Fruit fly (Drosophila melanogaster) whole organism: Measurements from ENCODE around the gene CG11601.

Experiments
- CG8478 ChIP-seq: fragments of >200 bp; optimal IDR thresholded peaks from 2 replicates; lab custom pipeline; 2018; ENCODE audit warnings: inconsistent platforms
- psq ChIP-seq: fragments of >200 bp; optimal IDR thresholded peaks from 2 replicates; lab custom pipeline; 2017
- usp ChIP-seq: fragments of >200 bp; optimal IDR thresholded peaks from 2 replicates; lab custom pipeline; 2017; ENCODE audit warnings: missing biosample characterization, missing genetic modification characterization, mixed read lengths

dm6 chr2L:286421-286820, 3.4 kb upstream of the CG11601 start:
- TF ChIP-seq CG8478 (lab: Kevin White, UChicago) = no peak
- no peak for TF ChIP-seq psq (lab: Kevin White, UChicago)
- no peak for TF ChIP-seq usp (GFP tag; lab: Kevin White, UChicago)
